Worm (Caenorhabditis elegans) whole organism, L2 larva: Measurements from ENCODE around the gene msp-32.

Source experiments
- C34F6.9 ChIP-seq: fragments of 150-350 bp; optimal IDR thresholded peaks from 2 replicates; lab custom pipeline; 2014; ENCODE audit warnings: missing biosample characterization, missing genetic modification characterization
- R02D3.7 ChIP-seq: fragments of 150-350 bp; optimal IDR thresholded peaks from 2 replicates; lab custom pipeline; 2014; ENCODE audit warnings: missing biosample characterization, missing genetic modification characterization
- ZK546.5 ChIP-seq: sonication (generic microtip); optimal IDR thresholded peaks from 2 replicates; lab custom pipeline; 2017; ENCODE audit warnings: missing biosample characterization, missing genetic modification characterization
- alr-1 ChIP-seq: fragments of 150-350 bp; optimal IDR thresholded peaks from 2 replicates; lab custom pipeline; 2014; ENCODE audit warnings: missing biosample characterization, missing genetic modification characterization
- ceh-16 ChIP-seq: fragments of 150-350 bp; optimal IDR thresholded peaks from 2 replicates; lab custom pipeline; 2014; ENCODE audit warnings: missing biosample characterization, missing genetic modification characterization
- ceh-82 ChIP-seq: fragments of 150-350 bp; optimal IDR thresholded peaks from 2 replicates; lab custom pipeline; 2014; ENCODE audit warnings: missing biosample characterization, missing genetic modification characterization
- dmd-4 ChIP-seq: sonication (generic microtip); optimal IDR thresholded peaks from 2 replicates; lab custom pipeline; 2017; ENCODE audit warnings: missing biosample characterization, missing genetic modification characterization
- elt-1 ChIP-seq: fragments of 150-350 bp; optimal IDR thresholded peaks from 2 replicates; lab custom pipeline; 2014; ENCODE audit warnings: missing biosample characterization, missing genetic modification characterization
- fos-1 ChIP-seq: fragments of 150-350 bp; optimal IDR thresholded peaks from 2 replicates; lab custom pipeline; 2014; ENCODE audit warnings: missing biosample characterization, missing genetic modification characterization
- lin-13 ChIP-seq: fragments of 150-350 bp; optimal IDR thresholded peaks from 2 replicates; lab custom pipeline; 2014; ENCODE audit warnings: missing biosample characterization, missing genetic modification reagents, missing genetic modification characterization
- mab-5 ChIP-seq: fragments of 150-350 bp; optimal IDR thresholded peaks from 2 replicates; lab custom pipeline; 2014; ENCODE audit warnings: missing biosample characterization, missing genetic modification characterization
- nhr-12 ChIP-seq: fragments of 150-350 bp; optimal IDR thresholded peaks from 2 replicates; lab custom pipeline; 2014; ENCODE audit warnings: missing biosample characterization, missing genetic modification characterization
- nhr-237 ChIP-seq: fragments of 150-350 bp; optimal IDR thresholded peaks from 2 replicates; lab custom pipeline; 2014; ENCODE audit warnings: missing biosample characterization, missing genetic modification characterization
- snpc-4 ChIP-seq: fragments of 150-350 bp; optimal IDR thresholded peaks from 2 replicates; lab custom pipeline; 2014; ENCODE audit warnings: missing biosample characterization, missing genetic modification characterization

ce11 chrII:4857086-4857485 is 41.5 kb upstream of the msp-32 start:
- no peak for TF ChIP-seq ZK546.5 (tag; lab: Kevin White, UChicago)
- TF ChIP-seq lin-13 (GFP tag; lab: Kevin White, UChicago): no peak
- TF ChIP-seq fos-1 (tag; lab: Kevin White, UChicago): peak; percentile 94
- TF ChIP-seq mab-5: no peak
- TF ChIP-seq elt-1 (tag; lab: Kevin White, UChicago): no peak
- TF ChIP-seq ceh-82: no peak
- no peak for TF ChIP-seq ceh-16 (tag; lab: Kevin White, UChicago)
- TF ChIP-seq R02D3.7 (tag; lab: Kevin White, UChicago): no peak
- TF ChIP-seq dmd-4 (tag; lab: Kevin White, UChicago): no peak
- TF ChIP-seq nhr-237 (tag; lab: Kevin White, UChicago): no peak
- no peak for TF ChIP-seq alr-1
- no peak for TF ChIP-seq C34F6.9 (tag; lab: Kevin White, UChicago)
- no peak for TF ChIP-seq nhr-12 (tag; lab: Kevin White, UChicago)
- TF ChIP-seq snpc-4 (tag; lab: Kevin White, UChicago): no peak
